Fruit fly (Drosophila melanogaster): ENCODE data around the gene EMC1.

The EMC1 gene

DNA sequence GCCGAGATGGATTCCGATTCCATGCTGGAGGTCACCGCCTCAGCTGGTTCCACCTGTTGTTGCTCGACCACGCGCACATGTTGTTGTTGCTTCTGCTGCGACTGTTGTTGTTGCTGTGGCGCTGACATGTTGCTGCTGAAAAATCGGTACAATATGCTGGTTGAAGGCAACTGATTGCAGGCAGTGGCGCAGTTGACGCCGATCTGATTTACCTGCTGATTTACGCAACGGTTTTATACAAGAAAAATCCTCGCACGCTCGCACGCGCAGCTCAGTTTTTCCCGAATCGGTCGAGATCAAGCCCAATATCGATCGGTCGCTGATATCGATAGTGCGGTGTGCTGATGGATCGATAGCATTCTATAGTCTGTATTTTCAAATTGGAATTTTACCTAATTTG is 4.3 kb upstream of the EMC1 start, which contains the start of gene Prat (continued):
- peak; percentile 9 for TF ChIP-seq CoRest (tag; optimal IDR thresholded peaks at IDR 0.05)
- TF ChIP-seq yki (optimal IDR thresholded peaks at IDR 0.05) = no peak
- TF ChIP-seq inv (GFP tag; IDR thresholded peaks at IDR 0.05; ENCODE audit: partially characterized antibody) = peak; percentile 64
- TF ChIP-seq CG8765 (GFP tag; IDR thresholded peaks at IDR 0.05) = no peak
- no peak for TF ChIP-seq CG7556 (GFP tag; optimal IDR thresholded peaks at IDR 0.05)
- TF ChIP-seq cwo (GFP tag; optimal IDR thresholded peaks at IDR 0.05) = no peak
- no peak for TF ChIP-seq eyg (GFP tag; optimal IDR thresholded peaks at IDR 0.05)
- TF ChIP-seq Dref (GFP tag; IDR thresholded peaks at IDR 0.05) = peak; percentile 85
- TF ChIP-seq CG16813 (GFP tag; IDR thresholded peaks at IDR 0.05; ENCODE audit: partially characterized antibody) = peak; percentile 75
- no peak for TF ChIP-seq CG3065 (GFP tag; optimal IDR thresholded peaks at IDR 0.05)
- no peak for TF ChIP-seq CG1792 (GFP tag; optimal IDR thresholded peaks at IDR 0.05)
- no peak for TF ChIP-seq Mes4 (GFP tag; optimal IDR thresholded peaks at IDR 0.05)
- TF ChIP-seq Ssrp (tag; optimal IDR thresholded peaks at IDR 0.05) = no peak
- TF ChIP-seq CG7987 (GFP tag; optimal IDR thresholded peaks at IDR 0.05) = no peak
- peak; percentile 76 for TF ChIP-seq CG6791 (GFP tag; IDR thresholded peaks at IDR 0.05; ENCODE audit: partially characterized antibody)
- TF ChIP-seq ind (GFP tag; optimal IDR thresholded peaks at IDR 0.05) = no peak
- TF ChIP-seq CG31224 (GFP tag; IDR thresholded peaks at IDR 0.05) = no peak
- no peak for TF ChIP-seq Kr (GFP tag; optimal IDR thresholded peaks at IDR 0.05)
- TF ChIP-seq Chrac-16 (GFP tag; optimal IDR thresholded peaks at IDR 0.05) = no peak
- TF ChIP-seq CG13624 (GFP tag; optimal IDR thresholded peaks at IDR 0.05) = peak; percentile 29
- peak; percentile 81 for TF ChIP-seq Opbp (GFP tag; IDR thresholded peaks at IDR 0.05; ENCODE audit: partially characterized antibody)
- TF ChIP-seq CG12155 (GFP tag; optimal IDR thresholded peaks at IDR 0.05) = no peak
- no peak for TF ChIP-seq CG7839 (tag; optimal IDR thresholded peaks at IDR 0.05)
- TF ChIP-seq kni (GFP tag; optimal IDR thresholded peaks at IDR 0.05) = no peak
- peak; percentile 70 for TF ChIP-seq unc-4 (GFP tag; IDR thresholded peaks at IDR 0.05; ENCODE audit: partially characterized antibody)
- no peak for TF ChIP-seq exex (tag; optimal IDR thresholded peaks at IDR 0.05)
- peak; percentile 22 for TF ChIP-seq CG12659 (GFP tag; optimal IDR thresholded peaks at IDR 0.05)
- TF ChIP-seq CG10431 (GFP tag; optimal IDR thresholded peaks at IDR 0.05) = no peak
- no peak for TF ChIP-seq Lim3 (GFP tag; IDR thresholded peaks at IDR 0.05)
- no peak for TF ChIP-seq al (GFP tag; IDR thresholded peaks at IDR 0.05)
- TF ChIP-seq usp (GFP tag; optimal IDR thresholded peaks at IDR 0.05) = no peak
- no peak for TF ChIP-seq grn (GFP tag; optimal IDR thresholded peaks at IDR 0.05)
- peak; percentile 49 for TF ChIP-seq pzg (GFP tag; optimal IDR thresholded peaks at IDR 0.05)
- TF ChIP-seq Mrtf (GFP tag; IDR thresholded peaks at IDR 0.05) = no peak
- no peak for TF ChIP-seq Taf1 (GFP tag; IDR thresholded peaks at IDR 0.05)
- no peak for TF ChIP-seq Hmx (GFP tag; optimal IDR thresholded peaks at IDR 0.05)
- TF ChIP-seq CG4730 (GFP tag; IDR thresholded peaks at IDR 0.05) = no peak
- peak; percentile 30 for TF ChIP-seq Fer1 (GFP tag; optimal IDR thresholded peaks at IDR 0.05)
- TF ChIP-seq CG33213 (GFP tag; optimal IDR thresholded peaks at IDR 0.05) = no peak
- no peak for TF ChIP-seq Sry-β (GFP tag; optimal IDR thresholded peaks at IDR 0.05)
- peak; percentile 77 for TF ChIP-seq Bgb (GFP tag; IDR thresholded peaks at IDR 0.05; ENCODE audit: partially characterized antibody)
- TF ChIP-seq mld (GFP tag; IDR thresholded peaks at IDR 0.05; ENCODE audit: partially characterized antibody) = peak; percentile 66; the same call in 2 of the 3 replicates
- TF ChIP-seq ftz-f1 (GFP tag; optimal IDR thresholded peaks at IDR 0.05) = peak; percentile 46
- no peak for TF ChIP-seq CG1024 (GFP tag; IDR thresholded peaks at IDR 0.05)
- peak; percentile 80 for TF ChIP-seq dm (GFP tag; optimal IDR thresholded peaks at IDR 0.05)
- no peak for TF ChIP-seq CG18619 (GFP tag; optimal IDR thresholded peaks at IDR 0.05)
- no peak for TF ChIP-seq CG17359 (tag; optimal IDR thresholded peaks at IDR 0.05)
- TF ChIP-seq bbx (GFP tag; IDR thresholded peaks at IDR 0.05; ENCODE audit: partially characterized antibody) = peak; percentile 80
- no peak for TF ChIP-seq mirr (GFP tag; optimal IDR thresholded peaks at IDR 0.05)
- TF ChIP-seq CHES-1-like (GFP tag; optimal IDR thresholded peaks at IDR 0.05) = no peak
- no peak for TF ChIP-seq Rx (GFP tag; IDR thresholded peaks at IDR 0.05)

Data from whole organism, embryonic.